Worm (Caenorhabditis elegans): Measurements from ENCODE around the gene C35D10.17.

DNA sequence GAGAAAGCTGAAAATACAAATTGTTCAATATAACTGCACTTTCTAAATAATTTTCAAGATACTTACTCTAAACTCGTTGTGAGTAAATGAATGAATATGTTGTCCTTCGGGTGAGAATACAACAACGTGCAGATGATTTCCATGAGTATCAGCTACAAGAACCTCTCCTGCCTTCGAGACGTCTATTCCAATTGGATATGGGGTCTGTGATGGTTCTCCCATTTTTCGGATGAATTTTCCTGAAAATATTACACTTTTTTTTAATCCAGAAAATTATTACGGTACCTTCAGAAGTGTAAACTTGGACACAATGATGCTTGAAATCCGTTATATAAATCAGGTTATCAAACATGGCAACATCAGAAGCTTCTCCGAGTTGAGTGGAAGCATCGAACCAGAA, 28.5 kb downstream of the C35D10.17 start:
- TF ChIP-seq lsy-2 (tag; optimal IDR thresholded peaks at IDR 0.05) (no peak), skn-1 (tag; optimal IDR thresholded peaks at IDR 0.05) (no peak), set-16 (GFP tag; IDR thresholded peaks at IDR 0.05) (no peak), unc-39 (tag; optimal IDR thresholded peaks at IDR 0.05) (no peak)

Measured in whole organism, L4 larva.